Worm (Caenorhabditis elegans): Measurements from ENCODE around the gene fbxa-120.
A peak's percentile ranks its signal among the peaks of the same experiment; 100 is the strongest.

Gene fbxa-120

ce11 chrX:17302419-17302818 lies at the start of gene fbxa-120:
Gene fbxa-120, plus strand, starts transcription at chrX:17302719.
- TF ChIP-seq mcd-1 (GFP tag; IDR thresholded peaks at IDR 0.05) (no peak), ZK185.1 (tag; optimal IDR thresholded peaks at IDR 0.05; ENCODE audit: poor library complexity, severe bottlenecking) (no peak), atf-7 (tag; optimal IDR thresholded peaks at IDR 0.05) (no peak), Y53F4B.3 (GFP tag; IDR thresholded peaks at IDR 0.05) (no peak), B0019.2 (GFP tag; conservative IDR thresholded peaks at IDR 0.05) (no peak), ztf-26 (tag; optimal IDR thresholded peaks at IDR 0.05) (no peak), sea-2 (GFP tag; IDR thresholded peaks at IDR 0.05) (no peak), egl-44 (GFP tag; IDR thresholded peaks at IDR 0.05) (no peak)

DNA sequence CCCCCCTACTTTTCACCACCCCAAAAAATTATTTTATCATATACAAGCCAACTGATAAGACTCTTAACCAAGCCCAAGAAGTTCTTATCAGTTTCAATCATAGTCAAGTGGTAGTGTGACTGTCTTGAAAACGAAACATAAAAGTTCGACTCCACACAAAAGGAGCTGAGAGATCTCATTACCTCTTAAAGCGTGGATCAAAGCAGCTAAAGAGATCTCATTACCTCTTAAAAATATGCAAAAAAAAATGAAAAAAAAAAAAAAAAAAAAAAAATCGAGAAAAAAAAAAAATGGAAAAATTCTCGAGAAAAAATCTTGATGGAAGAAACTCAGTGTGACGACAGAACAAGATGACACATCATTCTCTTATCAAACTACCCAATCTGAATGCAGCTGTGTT lies 46.8 kb upstream of the fbxa-120 start:
- peak; percentile 62 for TF ChIP-seq nhr-80 (tag; optimal IDR thresholded peaks at IDR 0.05)
- peak; percentile 4 for TF ChIP-seq rpc-1 (optimal IDR thresholded peaks at IDR 0.05)
- TF ChIP-seq rpc-1 (tag; optimal IDR thresholded peaks at IDR 0.05), result peak; percentile 35
- TF ChIP-seq let-607 (tag; optimal IDR thresholded peaks at IDR 0.05), result peak in 1 of 2 experiments; percentile 34
- TF ChIP-seq egl-44 (GFP tag; IDR thresholded peaks at IDR 0.05), result 0 out of 2 replicates have a peak, but pooled peaks have one; percentile 32
- TF ChIP-seq B0261.1 (tag; optimal IDR thresholded peaks at IDR 0.05), result peak; percentile 38
- TF ChIP-seq lin-40 (tag; optimal IDR thresholded peaks at IDR 0.05), result peak; percentile 83

DNA sequence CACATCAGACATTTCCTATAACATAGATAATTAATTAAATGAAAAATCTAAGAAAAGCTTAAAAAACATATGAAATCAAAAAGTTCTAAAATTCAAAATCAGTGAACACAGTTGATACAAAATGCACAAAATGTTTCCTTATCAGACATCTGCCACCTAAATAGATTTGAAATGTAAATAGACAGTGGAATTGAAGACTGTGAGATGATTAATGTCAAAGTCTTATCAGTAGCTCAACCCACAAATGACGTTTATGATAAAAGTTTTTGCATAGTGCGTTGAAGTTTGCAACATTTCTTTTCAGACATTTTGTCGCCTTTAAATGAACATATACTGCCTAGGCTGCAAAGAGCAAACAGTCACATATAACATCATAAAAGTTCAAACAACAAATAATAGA lies 45.8 kb upstream of the fbxa-120 start, which contains the start of gene Y40C7B.4:
Gene Y40C7B.4, minus strand, starts transcription at position 19 of the 400 bp plus-strand sequence.
- no peak for TF ChIP-seq ets-4 (GFP tag; optimal IDR thresholded peaks at IDR 0.05)
- no peak for TF ChIP-seq snpc-4 (GFP tag; optimal IDR thresholded peaks at IDR 0.05)
- no peak for TF ChIP-seq snpc-4 (tag; optimal IDR thresholded peaks at IDR 0.05)
- peak; percentile 51 for TF ChIP-seq pha-4 (tag; optimal IDR thresholded peaks at IDR 0.05)
- peak; percentile 56 for TF ChIP-seq nhr-80 (tag; optimal IDR thresholded peaks at IDR 0.05)
- TF ChIP-seq mes-4 (tag; optimal IDR thresholded peaks at IDR 0.05), result no peak
- no peak for TF ChIP-seq lin-26 (GFP tag; IDR thresholded peaks at IDR 0.05)
- TF ChIP-seq T26A5.8 (tag; optimal IDR thresholded peaks at IDR 0.05), result no peak
- TF ChIP-seq nhr-120 (GFP tag; IDR thresholded peaks at IDR 0.05), result no peak

- TF ChIP-seq hsf-1 (GFP tag; IDR thresholded peaks at IDR 0.05) (peak; percentile 97), rpc-1 (optimal IDR thresholded peaks at IDR 0.05) (peak; percentile 12), rpc-1 (tag; optimal IDR thresholded peaks at IDR 0.05) (no peak), egl-44 (GFP tag; IDR thresholded peaks at IDR 0.05) (0 out of 2 replicates have a peak, but pooled peaks have one; percentile 40), xnd-1 (tag; optimal IDR thresholded peaks at IDR 0.05) (no peak), ceh-40 (GFP tag; IDR thresholded peaks at IDR 0.05) (peak; percentile 66; the same call in 1 of the 2 replicates), T26A5.8 (tag; optimal IDR thresholded peaks at IDR 0.05) (no peak), ceh-58 (GFP tag; IDR thresholded peaks at IDR 0.05) (0 out of 2 replicates have a peak, but pooled peaks have one; percentile 25), dox-1 (GFP tag; IDR thresholded peaks at IDR 0.05) (peak; percentile 83), mel-28 (tag; optimal IDR thresholded peaks at IDR 0.05; ENCODE audit: borderline replicate concordance) (peak; percentile 88), gei-17 (GFP tag; optimal IDR thresholded peaks at IDR 0.05) (peak; percentile 46), pbrm-1 (GFP tag; IDR thresholded peaks at IDR 0.05) (peak; percentile 41; the same call in 1 of the 2 replicates)
Measured at ce11 chrX:17288378-17288777, 14.1 kb upstream of the fbxa-120 start.

DNA sequence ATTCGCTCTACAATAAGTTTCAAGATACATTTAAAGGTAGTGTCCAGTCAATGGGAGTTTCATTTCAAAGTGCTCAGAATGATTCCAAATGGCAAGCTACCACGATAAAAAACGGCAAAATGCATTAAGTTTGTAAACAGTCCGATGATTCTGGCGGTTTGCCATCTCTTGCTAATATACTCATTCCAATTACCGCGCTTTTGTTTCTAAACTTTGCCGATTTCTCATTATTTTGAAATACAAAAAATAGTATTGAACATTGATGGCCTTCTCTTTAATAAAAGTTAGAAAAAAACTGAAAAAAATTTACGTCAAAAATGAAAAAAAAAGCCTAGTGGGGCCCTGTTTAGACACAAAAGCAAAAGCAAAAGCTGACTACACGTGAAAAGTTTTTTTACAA lies 8.5 kb upstream of the fbxa-120 start:
- TF ChIP-seq F57C9.4 (tag; optimal IDR thresholded peaks at IDR 0.05) (no peak), nhr-179 (tag; optimal IDR thresholded peaks at IDR 0.05) (no peak), let-607 (tag; optimal IDR thresholded peaks at IDR 0.05) (no peak), F55B11.4 (tag; optimal IDR thresholded peaks at IDR 0.05; ENCODE audit: borderline replicate concordance, insufficient read depth) (no peak)
